Fruit fly (Drosophila melanogaster) whole organism: ENCODE data around the gene CG8004.

ENCODE experiments used
- Dll ChIP-seq: fragments of >200 bp; optimal IDR thresholded peaks from 2 replicates; lab custom pipeline; 2017
- EcR ChIP-seq, 2 experiments: fragments of >200 bp; optimal IDR thresholded peaks; 2 replicates each; lab custom pipeline; 2017; ENCODE audit warnings: missing biosample characterization in 2 of 2, missing genetic modification characterization in 2 of 2, missing genetic modification reagents in 2 of 2
- psq ChIP-seq: fragments of >200 bp; optimal IDR thresholded peaks from 2 replicates; lab custom pipeline; 2017

- TF ChIP-seq Dll (no peak), psq (no peak), EcR (GFP tag; optimal IDR thresholded peaks at IDR 0.05; lab: Kevin White, UChicago) (no peak)
These were observed 18.3 kb downstream of the CG8004 start, which contains the start of the genes Mi-2 and Prp3 for dm6 chr3L:19910054-19910414.
